Worm (Caenorhabditis elegans) whole organism, L3 larva: Measurements from ENCODE around the gene Y54H5A.2.

Experiments used
- ZK546.5 ChIP-seq: sonication (generic microtip); optimal IDR thresholded peaks from 2 replicates; lab custom pipeline; 2017; ENCODE audit warnings: missing biosample characterization, missing genetic modification characterization
- ama-1 ChIP-seq: fragments of 150-350 bp; optimal IDR thresholded peaks from 2 replicates; lab custom pipeline; 2018
- ceh-16 ChIP-seq: sonication (generic microtip); optimal IDR thresholded peaks from 2 replicates; lab custom pipeline; 2017; ENCODE audit warnings: missing biosample characterization, missing genetic modification characterization
- ceh-28 ChIP-seq: fragments of 150-350 bp; optimal IDR thresholded peaks from 2 replicates; lab custom pipeline; 2014; ENCODE audit warnings: missing biosample characterization, missing genetic modification reagents, missing genetic modification characterization
- ceh-82 ChIP-seq: fragments of 150-350 bp; optimal IDR thresholded peaks from 2 replicates; lab custom pipeline; 2014; ENCODE audit warnings: missing biosample characterization, missing genetic modification characterization
- daf-12 ChIP-seq: fragments of 150-350 bp; optimal IDR thresholded peaks from 2 replicates; lab custom pipeline; 2014; ENCODE audit warnings: missing biosample characterization, missing genetic modification reagents, missing genetic modification characterization
- egl-27 ChIP-seq: sonication (generic microtip); optimal IDR thresholded peaks from 4 replicates; lab custom pipeline; 2017; ENCODE audit warnings: missing biosample characterization, missing genetic modification reagents, missing genetic modification characterization
- egl-5 ChIP-seq: fragments of 150-350 bp; optimal IDR thresholded peaks from 2 replicates; lab custom pipeline; 2017; ENCODE audit warnings: missing biosample characterization, missing genetic modification reagents, missing genetic modification characterization, inconsistent platforms
- elt-1 ChIP-seq: fragments of 150-350 bp; optimal IDR thresholded peaks from 2 replicates; lab custom pipeline; 2014; ENCODE audit warnings: missing biosample characterization, missing genetic modification characterization
- elt-2 ChIP-seq: sonication (generic microtip); optimal IDR thresholded peaks from 2 replicates; lab custom pipeline; 2016; ENCODE audit warnings: missing genetic modification reagents, mild to moderate bottlenecking, missing genetic modification characterization, missing compliant biosample characterization
- eor-1 ChIP-seq, 2 experiments: fragments of 150-350 bp; optimal IDR thresholded peaks; 2 replicates each; lab custom pipeline; 2014 to 2018; ENCODE audit warnings: missing biosample characterization in 2 of 2, missing genetic modification characterization in 2 of 2
- fkh-10 ChIP-seq: sonication (generic microtip); optimal IDR thresholded peaks from 2 replicates; lab custom pipeline; 2017; ENCODE audit warnings: missing biosample characterization, missing genetic modification reagents, missing genetic modification characterization
- fos-1 ChIP-seq: fragments of 150-350 bp; optimal IDR thresholded peaks from 2 replicates; lab custom pipeline; 2014; ENCODE audit warnings: missing biosample characterization, missing genetic modification characterization
- jun-1 ChIP-seq: fragments of 150-350 bp; optimal IDR thresholded peaks from 2 replicates; lab custom pipeline; 2014; ENCODE audit warnings: missing biosample characterization, missing genetic modification reagents, missing genetic modification characterization
- lin-15B ChIP-seq: fragments of 150-350 bp; optimal IDR thresholded peaks from 2 replicates; lab custom pipeline; 2014; ENCODE audit warnings: missing biosample characterization, missing genetic modification characterization
- mdl-1 ChIP-seq: fragments of 150-350 bp; optimal IDR thresholded peaks from 2 replicates; lab custom pipeline; 2014; ENCODE audit warnings: missing biosample characterization, missing genetic modification characterization
- nfya-1 ChIP-seq: sonication (generic microtip); optimal IDR thresholded peaks from 2 replicates; lab custom pipeline; 2017; ENCODE audit warnings: missing genetic modification characterization, mild to moderate bottlenecking, missing compliant biosample characterization, antibody characterized with exemption, moderate library complexity; ENCODE audit not compliant: insufficient read depth
- nhr-11 ChIP-seq: fragments of 150-350 bp; optimal IDR thresholded peaks from 2 replicates; lab custom pipeline; 2014; ENCODE audit warnings: missing biosample characterization, missing genetic modification characterization
- nhr-23 ChIP-seq: fragments of 150-350 bp; optimal IDR thresholded peaks from 2 replicates; lab custom pipeline; 2014; ENCODE audit warnings: missing biosample characterization, missing genetic modification reagents, missing genetic modification characterization
- nhr-25 ChIP-seq: sonication (generic microtip); optimal IDR thresholded peaks from 2 replicates; lab custom pipeline; 2017; ENCODE audit warnings: missing biosample characterization, missing genetic modification characterization
- nhr-43 ChIP-seq: sonication (generic microtip); optimal IDR thresholded peaks from 2 replicates; lab custom pipeline; 2016; ENCODE audit warnings: mild to moderate bottlenecking, missing genetic modification characterization, missing compliant biosample characterization; ENCODE audit not compliant: poor library complexity, severe bottlenecking
- nhr-67 ChIP-seq: fragments of 150-350 bp; optimal IDR thresholded peaks from 2 replicates; lab custom pipeline; 2014; ENCODE audit warnings: missing biosample characterization, missing genetic modification characterization
- pha-4 ChIP-seq: fragments of 150-350 bp; optimal IDR thresholded peaks from 2 replicates; lab custom pipeline; 2014; ENCODE audit warnings: missing biosample characterization, missing genetic modification reagents, missing genetic modification characterization
- pqm-1 ChIP-seq: fragments of 150-350 bp; optimal IDR thresholded peaks from 2 replicates; lab custom pipeline; 2017; ENCODE audit warnings: missing biosample characterization, missing genetic modification characterization, inconsistent platforms
- sea-2 ChIP-seq: fragments of 150-350 bp; sonication (generic microtip); optimal IDR thresholded peaks from 4 replicates; lab custom pipeline; 2014; ENCODE audit warnings: missing biosample characterization, missing genetic modification reagents, missing genetic modification characterization
- snpc-4 ChIP-seq: fragments of 150-350 bp; optimal IDR thresholded peaks from 2 replicates; lab custom pipeline; 2014; ENCODE audit warnings: missing biosample characterization, missing genetic modification characterization
- tbx-2 ChIP-seq: sonication (generic microtip); optimal IDR thresholded peaks from 2 replicates; lab custom pipeline; 2016; ENCODE audit warnings: mild to moderate bottlenecking, missing genetic modification characterization, missing compliant biosample characterization
- unc-39 ChIP-seq: sonication (generic microtip); optimal IDR thresholded peaks from 4 replicates; lab custom pipeline; 2017; ENCODE audit warnings: missing biosample characterization, missing genetic modification characterization
- unc-62 ChIP-seq: fragments of 150-350 bp; sonication (generic microtip); optimal IDR thresholded peaks from 4 replicates; lab custom pipeline; 2014; ENCODE audit warnings: missing biosample characterization, missing genetic modification reagents, missing genetic modification characterization
- zag-1 ChIP-seq: fragments of 150-350 bp; optimal IDR thresholded peaks from 2 replicates; lab custom pipeline; 2014; ENCODE audit warnings: missing biosample characterization, missing genetic modification characterization
- ztf-11 ChIP-seq: fragments of 150-350 bp; optimal IDR thresholded peaks from 2 replicates; lab custom pipeline; 2014; ENCODE audit warnings: missing biosample characterization, missing genetic modification characterization
- ztf-4 ChIP-seq: fragments of 150-350 bp; optimal IDR thresholded peaks from 2 replicates; lab custom pipeline; 2014; ENCODE audit warnings: missing biosample characterization, missing genetic modification characterization

The Y54H5A.2 gene

DNA sequence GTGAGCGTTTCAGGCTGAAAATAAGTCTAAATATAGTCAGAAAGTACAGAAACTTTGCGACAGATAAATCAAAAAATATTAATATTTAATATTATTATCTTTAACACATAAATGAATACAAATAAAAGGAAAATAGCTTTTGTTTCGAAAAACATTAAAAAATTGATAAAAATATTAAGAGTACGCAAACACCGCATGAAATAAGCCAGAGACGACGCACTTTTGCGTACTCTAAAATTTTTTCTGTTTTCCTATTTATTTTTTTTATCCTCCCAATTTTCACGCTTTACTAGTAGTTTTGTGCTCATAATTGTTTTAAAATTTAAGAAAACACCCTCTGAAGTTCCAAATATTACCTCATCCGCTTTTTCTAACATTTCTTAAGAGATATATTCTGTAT, 3.8 kb upstream of the Y54H5A.2 start, which contains the start of the genes rbm-42 and grwd-1:
Gene rbm-42, minus strand, starts transcription at position 93 of the 400 bp plus-strand sequence.
Gene grwd-1, plus strand, starts transcription at position 328 of the 400 bp plus-strand sequence.
- TF ChIP-seq jun-1 (tag; lab: Kevin White, UChicago) = no peak
- TF ChIP-seq egl-5 (tag; lab: Kevin White, UChicago) = no peak
- TF ChIP-seq ZK546.5 = no peak
- peak; percentile 26 for TF ChIP-seq lin-15B
- TF ChIP-seq unc-62 (GFP tag; lab: Kevin White, UChicago) = no peak
- TF ChIP-seq unc-39 = no peak
- TF ChIP-seq nhr-43 (tag; lab: Kevin White, UChicago) = no peak
- TF ChIP-seq tbx-2 (tag; lab: Kevin White, UChicago) = no peak
- no peak for TF ChIP-seq zag-1 (tag; lab: Kevin White, UChicago)
- TF ChIP-seq elt-1 = no peak
- no peak for TF ChIP-seq ama-1 (lab: Kevin White, UChicago)
- TF ChIP-seq sea-2 (GFP tag; lab: Kevin White, UChicago) = no peak
- no peak for TF ChIP-seq ztf-11 (tag; lab: Kevin White, UChicago)
- TF ChIP-seq pha-4 (tag; lab: Kevin White, UChicago) = peak; percentile 76
- TF ChIP-seq nfya-1 (tag; lab: Kevin White, UChicago) = no peak
- no peak for TF ChIP-seq egl-27 (tag; lab: Kevin White, UChicago)
- TF ChIP-seq ceh-16 (tag; lab: Kevin White, UChicago) = no peak

DNA sequence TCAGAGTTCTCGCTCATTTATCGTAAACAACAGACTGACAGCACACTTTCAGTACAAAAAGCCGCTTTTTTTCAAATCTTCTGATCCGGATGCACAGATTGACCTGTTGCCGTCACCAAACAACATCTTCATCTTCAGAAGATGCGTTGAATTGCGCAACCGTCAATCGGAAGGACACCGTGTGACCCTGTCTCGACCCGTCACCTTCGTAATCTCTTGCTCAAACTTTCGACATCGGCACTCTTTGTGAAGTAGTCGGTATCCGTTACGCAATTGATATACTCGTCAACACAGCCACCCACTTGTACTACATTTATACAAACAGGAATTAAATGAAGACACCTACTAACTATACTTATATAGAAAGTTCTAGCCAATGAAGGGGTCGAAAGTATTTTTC, 1.6 kb upstream of the Y54H5A.2 start:
- no peak for TF ChIP-seq ztf-11 (tag; lab: Kevin White, UChicago)
- no peak for TF ChIP-seq egl-5 (tag; lab: Kevin White, UChicago)
- TF ChIP-seq nhr-11 = no peak
- no peak for TF ChIP-seq zag-1 (tag; lab: Kevin White, UChicago)

DNA sequence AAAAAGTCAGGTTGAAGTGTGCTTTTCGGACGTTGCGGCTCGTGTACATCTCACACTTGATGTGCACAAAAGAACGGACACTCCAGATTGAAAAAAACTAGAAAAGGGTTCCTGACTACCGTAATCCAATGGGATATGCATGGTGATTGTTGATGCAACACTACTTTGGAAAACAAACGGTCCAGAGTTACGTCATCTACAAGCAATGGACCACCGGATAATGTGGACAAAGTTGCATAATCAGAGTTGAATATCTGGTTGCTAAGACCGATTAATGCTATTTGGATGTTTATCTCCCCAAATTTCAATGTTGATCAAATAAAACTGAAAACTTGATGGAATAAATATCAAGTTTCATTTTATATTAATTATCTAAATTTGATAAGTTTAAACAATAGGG, 634 bp upstream of the Y54H5A.2 start:
- TF ChIP-seq ztf-11 (tag; lab: Kevin White, UChicago) (no peak), elt-2 (tag; lab: Kevin White, UChicago) (no peak), mdl-1 (tag; lab: Kevin White, UChicago) (no peak)

DNA sequence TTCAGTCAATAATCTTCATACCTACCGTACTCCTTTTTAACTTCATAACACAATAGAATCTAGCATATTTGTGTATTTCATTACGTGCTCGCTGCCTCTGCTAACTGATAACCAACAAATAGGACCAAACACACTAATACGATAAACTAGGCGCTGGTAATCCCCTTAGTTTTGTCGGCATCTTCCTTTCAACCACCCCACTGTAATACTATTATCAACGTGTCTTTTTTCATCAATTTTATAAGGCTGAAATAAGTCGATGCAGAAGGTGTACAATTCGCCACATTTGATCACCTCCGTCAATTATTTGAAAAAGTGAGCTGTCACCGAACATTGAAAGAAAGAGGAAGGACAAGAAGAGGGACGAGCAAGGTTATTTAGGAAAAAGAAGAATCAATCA, 1.9 kb downstream of the Y54H5A.2 start:
- TF ChIP-seq elt-2 (tag; lab: Kevin White, UChicago) (peak; percentile 52), unc-39 (no peak)

DNA sequence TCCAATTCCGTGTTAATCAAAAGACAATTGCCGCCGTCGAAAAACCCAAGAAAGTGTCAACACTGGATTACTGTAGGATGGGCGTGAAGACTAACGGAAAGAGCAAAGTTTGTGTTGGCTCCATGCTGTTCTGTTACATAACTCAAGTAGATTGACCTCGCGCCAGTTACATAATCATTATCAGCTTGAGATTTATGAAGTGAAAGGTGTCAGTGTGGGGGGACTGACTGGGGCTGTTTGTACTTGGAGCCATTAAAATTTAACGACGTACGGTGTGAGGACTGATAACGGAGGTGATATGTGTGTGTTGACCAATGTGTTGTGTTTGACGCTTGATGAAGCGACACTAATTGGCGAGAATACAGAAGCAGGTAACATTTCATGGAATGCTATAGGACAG, 2.6 kb downstream of the Y54H5A.2 start:
- TF ChIP-seq elt-2 (tag; lab: Kevin White, UChicago) (peak; percentile 88), ama-1 (lab: Kevin White, UChicago) (no peak), lin-15B (no peak), pqm-1 (tag; lab: Kevin White, UChicago) (peak; percentile 57), fkh-10 (GFP tag; lab: Kevin White, UChicago) (no peak)

DNA sequence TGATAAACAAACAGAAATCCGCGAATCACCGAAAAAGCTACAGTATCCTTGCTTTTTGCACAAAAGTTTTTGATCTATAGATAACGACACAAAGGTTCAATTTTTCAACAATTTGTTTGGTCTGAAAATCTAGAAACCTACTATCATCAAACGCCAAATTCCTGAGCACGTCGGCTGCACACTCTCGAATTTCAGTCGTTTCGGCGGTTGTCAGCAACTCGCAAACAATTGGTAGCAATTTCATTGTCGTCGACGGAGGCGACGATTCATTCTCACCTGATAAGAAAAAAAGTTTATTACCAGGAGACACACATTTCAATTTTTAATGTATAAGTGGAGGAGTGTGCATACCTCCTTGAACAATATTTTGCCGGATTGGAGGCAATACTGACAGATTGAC, 3.5 kb downstream of the Y54H5A.2 start:
- TF ChIP-seq eor-1 (tag; optimal IDR thresholded peaks at IDR 0.05; lab: Kevin White, UChicago) = no peak
- peak; percentile 70 for TF ChIP-seq elt-2 (tag; lab: Kevin White, UChicago)
- TF ChIP-seq, all 47 proteins: peak for 1

DNA sequence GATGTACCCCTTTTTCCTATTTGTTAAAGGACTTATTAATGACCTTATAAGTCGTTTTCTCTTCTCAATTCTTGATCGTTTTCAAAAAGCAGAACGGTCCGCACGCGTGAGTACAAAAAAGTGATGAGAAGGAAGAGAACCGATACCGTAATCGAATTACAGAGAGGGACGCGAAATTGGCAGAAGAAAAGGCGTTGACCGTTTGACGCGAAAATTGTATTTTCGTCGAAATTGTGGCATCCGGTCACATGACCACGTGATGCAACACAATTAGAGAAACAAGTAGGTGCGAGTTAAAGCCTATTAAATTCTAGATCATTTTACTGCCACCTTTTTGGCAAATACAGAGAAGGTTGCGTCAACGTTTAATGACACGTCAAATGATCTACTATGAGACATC, 5.2 kb downstream of the Y54H5A.2 start:
- TF ChIP-seq tbx-2 (tag; lab: Kevin White, UChicago) = peak; percentile 84
- no peak for TF ChIP-seq fos-1 (tag; lab: Kevin White, UChicago)
- TF ChIP-seq nhr-23 (tag; lab: Kevin White, UChicago) = no peak
- no peak for TF ChIP-seq nhr-25 (tag; lab: Kevin White, UChicago)

DNA sequence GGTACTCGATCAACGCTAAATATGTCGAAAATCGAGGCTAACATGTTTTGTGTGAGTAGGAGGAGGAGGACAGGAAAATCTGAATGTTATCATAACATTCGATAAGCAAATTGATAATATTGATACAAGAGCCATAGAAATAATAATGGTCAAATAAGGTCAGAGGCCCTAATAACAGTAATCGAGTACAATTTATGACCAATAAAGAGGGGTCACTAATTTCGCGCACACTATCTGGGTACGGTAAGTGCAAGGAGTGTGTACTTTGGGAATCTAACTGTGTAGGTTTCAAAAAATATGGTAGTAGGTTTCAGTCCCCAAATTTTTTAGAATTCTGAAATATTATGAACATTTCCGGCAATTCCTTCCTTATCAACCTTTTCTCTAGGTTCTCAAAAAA, 5.9 kb downstream of the Y54H5A.2 start:
- TF ChIP-seq egl-27 (tag; lab: Kevin White, UChicago) (no peak), daf-12 (tag; lab: Kevin White, UChicago) (no peak), nhr-43 (tag; lab: Kevin White, UChicago) (no peak), ztf-4 (no peak), egl-5 (tag; lab: Kevin White, UChicago) (no peak), snpc-4 (tag; lab: Kevin White, UChicago) (no peak), nhr-67 (tag; lab: Kevin White, UChicago) (no peak), ceh-82 (tag; lab: Kevin White, UChicago) (no peak), ceh-28 (no peak), jun-1 (tag; lab: Kevin White, UChicago) (no peak)
